Fruit fly (Drosophila melanogaster): ENCODE data around the gene ush.

ush gene

dm6 chr2L:481757-482450 lies 5.9 kb downstream of the ush start (continued):
- TF ChIP-seq CG3163 (GFP tag; optimal IDR thresholded peaks at IDR 0.05) (no peak), CG17612 (GFP tag; IDR thresholded peaks at IDR 0.05) (no peak), Meics (GFP tag; optimal IDR thresholded peaks at IDR 0.05) (peak; percentile 93), Mes4 (GFP tag; optimal IDR thresholded peaks at IDR 0.05) (no peak), Lim3 (GFP tag; IDR thresholded peaks at IDR 0.05) (no peak), sisA (GFP tag; IDR thresholded peaks at IDR 0.05) (no peak), CG2202 (tag; optimal IDR thresholded peaks at IDR 0.05) (no peak), luna (GFP tag; optimal IDR thresholded peaks at IDR 0.05) (peak; percentile 23), CG11696 (GFP tag; IDR thresholded peaks at IDR 0.05) (no peak), Pdp1 (GFP tag; optimal IDR thresholded peaks at IDR 0.05) (peak; percentile 56 to 79), CrebB (tag; optimal IDR thresholded peaks at IDR 0.05) (peak; percentile 22), CG8765 (GFP tag; IDR thresholded peaks at IDR 0.05) (no peak), Vsx1 (GFP tag; optimal IDR thresholded peaks at IDR 0.05) (peak; percentile 65), bab2 (GFP tag; optimal IDR thresholded peaks at IDR 0.05) (peak; percentile 72), CG6689 (GFP tag; IDR thresholded peaks at IDR 0.05) (no peak), CG3995 (GFP tag; optimal IDR thresholded peaks at IDR 0.05) (peak; percentile 42), D19A (tag; optimal IDR thresholded peaks at IDR 0.05) (peak; percentile 58), CG15269 (tag; optimal IDR thresholded peaks at IDR 0.05) (peak; percentile 89), sug (tag; optimal IDR thresholded peaks at IDR 0.05) (no peak), Optix (GFP tag; IDR thresholded peaks at IDR 0.05) (no peak), HmgZ (tag; optimal IDR thresholded peaks at IDR 0.05) (peak; percentile 83), CG9932 (GFP tag; IDR thresholded peaks at IDR 0.05) (no peak), slp2 (GFP tag; optimal IDR thresholded peaks at IDR 0.05) (peak; percentile 56), CG6254 (GFP tag; optimal IDR thresholded peaks at IDR 0.05) (no peak), Ptx1 (GFP tag; IDR thresholded peaks at IDR 0.05) (no peak), CG9876 (GFP tag; optimal IDR thresholded peaks at IDR 0.05) (no peak), trem (tag; optimal IDR thresholded peaks at IDR 0.05) (no peak), tup (GFP tag; optimal IDR thresholded peaks at IDR 0.05) (peak; percentile 54), CG18262 (tag; optimal IDR thresholded peaks at IDR 0.05) (peak; percentile 56), CG7839 (tag; optimal IDR thresholded peaks at IDR 0.05) (peak; percentile 88), CG4424 (GFP tag; optimal IDR thresholded peaks at IDR 0.05) (peak; percentile 61), CG4282 (GFP tag; optimal IDR thresholded peaks at IDR 0.05) (peak; percentile 0), TFAM (GFP tag; optimal IDR thresholded peaks at IDR 0.05) (no peak), Sin3A (optimal IDR thresholded peaks at IDR 0.05) (no peak), Med (GFP tag) (peak; percentile 96), CG6791 (GFP tag; IDR thresholded peaks at IDR 0.05; ENCODE audit: partially characterized antibody) (no peak), CG18476 (GFP tag; optimal IDR thresholded peaks at IDR 0.05) (peak; percentile 84), CG8388 (GFP tag; optimal IDR thresholded peaks at IDR 0.05) (peak; percentile 70), ara (GFP tag; IDR thresholded peaks at IDR 0.05) (no peak), GATAe (GFP tag; conservative IDR thresholded peaks at IDR 0.05) (no peak), Camta (GFP tag; optimal IDR thresholded peaks at IDR 0.05) (peak; percentile 59), cwo (GFP tag; optimal IDR thresholded peaks at IDR 0.05) (peak; percentile 96), eve (GFP tag; optimal IDR thresholded peaks at IDR 0.05) (peak in 1 of 2 experiments; percentile 80), CG17568 (GFP tag; optimal IDR thresholded peaks at IDR 0.05) (peak; percentile 77), H15 (GFP tag; IDR thresholded peaks at IDR 0.05) (no peak), CG8089 (GFP tag; optimal IDR thresholded peaks at IDR 0.05) (no peak), CG5245 (GFP tag; optimal IDR thresholded peaks at IDR 0.05) (peak; percentile 52), CG11398 (GFP tag; optimal IDR thresholded peaks at IDR 0.05) (no peak), Eip74EF (GFP tag; optimal IDR thresholded peaks at IDR 0.05) (no peak), CG4404 (GFP tag; IDR thresholded peaks at IDR 0.05) (no peak), Hmx (GFP tag; optimal IDR thresholded peaks at IDR 0.05) (no peak)

Data from whole organism, embryonic.